Fruit fly (Drosophila melanogaster) whole organism, embryonic: ENCODE results near the gene Ccn.

Experiments used
- Bdp1 ChIP-seq: fragments of 200-800 bp; sonication (Bioruptor generic); optimal IDR thresholded peaks from 3 replicates; lab custom pipeline; 2016; ENCODE audit warnings: missing biosample characterization, missing genetic modification characterization
- CG11398 ChIP-seq: fragments of 200-800 bp; sonication (Bioruptor generic); optimal IDR thresholded peaks from 2 replicates; lab custom pipeline; 2016; ENCODE audit warnings: missing biosample characterization, missing genetic modification characterization
- CG11504 ChIP-seq: fragments of 200-800 bp; sonication (Bioruptor generic); optimal IDR thresholded peaks from 3 replicates; lab custom pipeline; 2019; ENCODE audit warnings: missing biosample characterization, mild to moderate bottlenecking, missing genetic modification characterization, moderate library complexity
- CG11560 ChIP-seq: fragments of 200-800 bp; sonication (Bioruptor generic); IDR thresholded peaks from 3 replicates; pipeline ENCODE4 v1.3.6; 2022; ENCODE audit warnings: missing biosample characterization, missing genetic modification characterization
- CG11695 ChIP-seq: fragments of 200-800 bp; sonication (Bioruptor generic); IDR thresholded peaks from 3 replicates; pipeline ENCODE4 v1.3.6; 2022; ENCODE audit warnings: missing biosample characterization, missing genetic modification characterization
- CG12391 ChIP-seq: fragments of 200-800 bp; sonication (Bioruptor generic); optimal IDR thresholded peaks from 3 replicates; lab custom pipeline; 2018; ENCODE audit warnings: missing biosample characterization, mild to moderate bottlenecking, missing genetic modification characterization, moderate library complexity
- CG12659 ChIP-seq: fragments of 200-800 bp; sonication (Bioruptor generic); optimal IDR thresholded peaks from 3 replicates; lab custom pipeline; 2017; ENCODE audit warnings: mild to moderate bottlenecking, missing biosample characterization, missing genetic modification reagents, missing genetic modification characterization
- CG13287 ChIP-seq: fragments of 200-800 bp; sonication (Bioruptor generic); IDR thresholded peaks from 2 replicates; pipeline ENCODE4 v1.3.6; 2022; ENCODE audit warnings: missing biosample characterization, missing genetic modification characterization; ENCODE audit not compliant: partially characterized antibody
- CG15269 ChIP-seq: fragments of 200-800 bp; sonication (Bioruptor generic); optimal IDR thresholded peaks from 2 replicates; lab custom pipeline; 2018; ENCODE audit warnings: missing biosample characterization, mild to moderate bottlenecking, missing genetic modification characterization, moderate library complexity
- CG31365 ChIP-seq: fragments of 200-800 bp; sonication (Bioruptor generic); optimal IDR thresholded peaks from 2 replicates; lab custom pipeline; 2018; ENCODE audit warnings: missing biosample characterization, mild to moderate bottlenecking, missing genetic modification characterization
- CG4820 ChIP-seq: fragments of 200-800 bp; sonication (Bioruptor generic); optimal IDR thresholded peaks from 3 replicates; lab custom pipeline; 2016; ENCODE audit warnings: missing biosample characterization, missing genetic modification characterization
- CG6683 ChIP-seq: fragments of 200-800 bp; sonication (Bioruptor generic); optimal IDR thresholded peaks from 2 replicates; lab custom pipeline; 2017; ENCODE audit warnings: missing biosample characterization, mild to moderate bottlenecking, missing genetic modification characterization, missing genetic modification reagents
- CG8388 ChIP-seq: fragments of 200-800 bp; sonication (Bioruptor generic); optimal IDR thresholded peaks from 2 replicates; lab custom pipeline; 2019; ENCODE audit warnings: missing biosample characterization, mild to moderate bottlenecking, missing genetic modification characterization, moderate library complexity
- D ChIP-seq, 2 experiments: fragments of 200-800 bp in 1 of 2; fragments of >200 bp in 1 of 2; sonication (Bioruptor generic) in 1 of 2; optimal IDR thresholded peaks; 2 replicates in 1 of 2; 3 replicates in 1 of 2; lab custom pipeline; 2017; ENCODE audit warnings: mild to moderate bottlenecking in 1 of 2, missing biosample characterization in 1 of 2, missing genetic modification characterization in 1 of 2, missing genetic modification reagents in 1 of 2
- D19B ChIP-seq: fragments of 200-800 bp; sonication (Bioruptor generic); optimal IDR thresholded peaks from 2 replicates; lab custom pipeline; 2017; ENCODE audit warnings: missing biosample characterization, mild to moderate bottlenecking, missing genetic modification characterization
- Drgx ChIP-seq: fragments of 200-800 bp; sonication (Bioruptor generic); IDR thresholded peaks from 2 replicates; pipeline ENCODE4 v1.3.6; 2022; ENCODE audit warnings: missing biosample characterization, missing genetic modification characterization
- E2f2 ChIP-seq: fragments of 200-800 bp; sonication (Bioruptor generic); IDR thresholded peaks from 2 replicates; pipeline ENCODE4 v1.3.6; 2022; ENCODE audit warnings: missing biosample characterization, missing genetic modification characterization
- HHEX ChIP-seq: fragments of 200-800 bp; sonication (Bioruptor generic); optimal IDR thresholded peaks from 3 replicates; lab custom pipeline; 2017; ENCODE audit warnings: missing biosample characterization, mild to moderate bottlenecking, missing genetic modification characterization, missing genetic modification reagents
- HLH54F ChIP-seq: fragments of 200-800 bp; sonication (Bioruptor generic); optimal IDR thresholded peaks from 3 replicates; lab custom pipeline; 2016; ENCODE audit warnings: missing biosample characterization, missing genetic modification characterization
- HLHmδ ChIP-seq: fragments of 200-800 bp; sonication (Bioruptor generic); optimal IDR thresholded peaks from 2 replicates; lab custom pipeline; 2018; ENCODE audit warnings: missing biosample characterization, mild to moderate bottlenecking, missing genetic modification characterization, moderate library complexity
- Hr51 ChIP-seq, 2 experiments: fragments of 200-800 bp; sonication (Bioruptor generic); optimal IDR thresholded peaks; 2 replicates in 1 of 2; 3 replicates in 1 of 2; lab custom pipeline; 2016 to 2018; ENCODE audit warnings: missing biosample characterization in 2 of 2, missing genetic modification characterization in 2 of 2, mild to moderate bottlenecking in 1 of 2, moderate library complexity in 1 of 2
- Max ChIP-seq: fragments of 200-800 bp; sonication (Bioruptor generic); optimal IDR thresholded peaks from 2 replicates; lab custom pipeline; 2016; ENCODE audit warnings: missing biosample characterization, mild to moderate bottlenecking, missing genetic modification characterization
- Mrtf ChIP-seq: fragments of 200-800 bp; sonication (Bioruptor generic); IDR thresholded peaks from 3 replicates; pipeline ENCODE4 v1.3.6; 2022; ENCODE audit warnings: missing biosample characterization, missing genetic modification characterization
- Neu2 ChIP-seq: fragments of 200-800 bp; sonication (Bioruptor generic); optimal IDR thresholded peaks from 3 replicates; lab custom pipeline; 2016; ENCODE audit warnings: missing biosample characterization, missing genetic modification characterization, borderline replicate concordance
- Oli ChIP-seq: fragments of 200-800 bp; sonication (Bioruptor generic); optimal IDR thresholded peaks from 2 replicates; lab custom pipeline; 2018; ENCODE audit warnings: missing biosample characterization, mild to moderate bottlenecking, missing genetic modification characterization, moderate library complexity
- PHDP ChIP-seq: fragments of 200-800 bp; sonication (Bioruptor generic); optimal IDR thresholded peaks from 3 replicates; lab custom pipeline; 2018; ENCODE audit warnings: missing biosample characterization, mild to moderate bottlenecking, missing genetic modification characterization, moderate library complexity
- Six4 ChIP-seq: fragments of 200-800 bp; sonication (Bioruptor generic); optimal IDR thresholded peaks from 2 replicates; lab custom pipeline; 2016; ENCODE audit warnings: missing biosample characterization, missing genetic modification characterization
- YL-1 ChIP-seq: fragments of 200-800 bp; sonication (Bioruptor generic); optimal IDR thresholded peaks from 3 replicates; lab custom pipeline; 2017; ENCODE audit warnings: missing biosample characterization, mild to moderate bottlenecking, missing genetic modification characterization
- bcd ChIP-seq: fragments of 200-800 bp; sonication (Bioruptor generic); optimal IDR thresholded peaks from 2 replicates; lab custom pipeline; 2017; ENCODE audit warnings: missing biosample characterization, mild to moderate bottlenecking, missing genetic modification characterization
- btn ChIP-seq: fragments of 200-800 bp; sonication (Bioruptor generic); optimal IDR thresholded peaks from 2 replicates; lab custom pipeline; 2016; ENCODE audit warnings: missing biosample characterization, missing genetic modification characterization
- dmrt99B ChIP-seq: fragments of 200-800 bp; sonication (Bioruptor generic); optimal IDR thresholded peaks from 2 replicates; lab custom pipeline; 2018; ENCODE audit warnings: missing biosample characterization, mild to moderate bottlenecking, missing genetic modification characterization, moderate library complexity
- dysf ChIP-seq: fragments of 200-800 bp; sonication (Bioruptor generic); IDR thresholded peaks from 3 replicates; pipeline ENCODE4 v1.3.6; 2022; ENCODE audit warnings: missing biosample characterization, missing genetic modification characterization
- en ChIP-seq: fragments of 200-800 bp; sonication (Bioruptor generic); optimal IDR thresholded peaks from 2 replicates; lab custom pipeline; 2016; ENCODE audit warnings: missing biosample characterization, missing genetic modification characterization
- fd3F ChIP-seq: fragments of 200-800 bp; sonication (Bioruptor generic); optimal IDR thresholded peaks from 2 replicates; lab custom pipeline; 2018; ENCODE audit warnings: missing biosample characterization, mild to moderate bottlenecking, missing genetic modification characterization, moderate library complexity
- gem ChIP-seq: fragments of 200-800 bp; sonication (Bioruptor generic); optimal IDR thresholded peaks from 2 replicates; lab custom pipeline; 2019; ENCODE audit warnings: missing biosample characterization, mild to moderate bottlenecking, missing genetic modification characterization, moderate library complexity
- gro ChIP-seq: fragments of 200-800 bp; sonication (Bioruptor generic); optimal IDR thresholded peaks from 2 replicates; lab custom pipeline; 2016; ENCODE audit warnings: missing biosample characterization, missing genetic modification characterization
- gsb-n ChIP-seq: fragments of 200-800 bp; sonication (Bioruptor generic); optimal IDR thresholded peaks from 3 replicates; lab custom pipeline; 2018; ENCODE audit warnings: missing biosample characterization, mild to moderate bottlenecking, missing genetic modification characterization
- hkb ChIP-seq, 2 experiments: fragments of 200-800 bp in 1 of 2; fragments of >200 bp in 1 of 2; sonication (Bioruptor generic) in 1 of 2; IDR thresholded peaks in 1 of 2; optimal IDR thresholded peaks in 1 of 2; 2 replicates each; pipeline versions ENCODE4 v1.3.6 to Lab custom; 2017 to 2022; ENCODE audit warnings: missing biosample characterization in 1 of 2, missing genetic modification characterization in 1 of 2
- pnt ChIP-seq: fragments of 200-800 bp; sonication (Bioruptor generic); optimal IDR thresholded peaks from 3 replicates; lab custom pipeline; 2016; ENCODE audit warnings: missing biosample characterization, missing genetic modification characterization
- prd ChIP-seq, 3 experiments: fragments of >200 bp in 2 of 3; fragments of 200-800 bp in 1 of 3; sonication (Bioruptor generic) in 1 of 3; optimal IDR thresholded peaks in 2 of 3; IDR thresholded peaks in 1 of 3; 2 replicates in 2 of 3; 3 replicates in 1 of 3; pipeline versions ENCODE4 v1.3.6 to Lab custom; 2017 to 2022; ENCODE audit warnings: missing biosample characterization in 1 of 3, missing genetic modification characterization in 1 of 3
- ranshi ChIP-seq: fragments of 200-800 bp; sonication (Bioruptor generic); IDR thresholded peaks from 2 replicates; pipeline ENCODE4 v1.3.6; 2022; ENCODE audit warnings: missing biosample characterization, missing genetic modification characterization
- row ChIP-seq: fragments of 200-800 bp; sonication (Bioruptor generic); IDR thresholded peaks from 3 replicates; pipeline ENCODE4 v1.3.6; 2022; ENCODE audit warnings: missing biosample characterization, missing genetic modification characterization
- tin ChIP-seq: fragments of 200-800 bp; sonication (Bioruptor generic); optimal IDR thresholded peaks from 3 replicates; lab custom pipeline; 2016; ENCODE audit warnings: missing biosample characterization, missing genetic modification characterization
- tio ChIP-seq: fragments of 200-800 bp; sonication (Bioruptor generic); optimal IDR thresholded peaks from 2 replicates; lab custom pipeline; 2017; ENCODE audit warnings: missing biosample characterization, missing genetic modification characterization, inconsistent platforms
- vnd ChIP-seq: fragments of 200-800 bp; sonication (Bioruptor generic); IDR thresholded peaks from 3 replicates; pipeline ENCODE4 v1.3.6; 2022; ENCODE audit warnings: missing biosample characterization, missing genetic modification characterization; ENCODE audit not compliant: partially characterized antibody

Ccn gene

DNA sequence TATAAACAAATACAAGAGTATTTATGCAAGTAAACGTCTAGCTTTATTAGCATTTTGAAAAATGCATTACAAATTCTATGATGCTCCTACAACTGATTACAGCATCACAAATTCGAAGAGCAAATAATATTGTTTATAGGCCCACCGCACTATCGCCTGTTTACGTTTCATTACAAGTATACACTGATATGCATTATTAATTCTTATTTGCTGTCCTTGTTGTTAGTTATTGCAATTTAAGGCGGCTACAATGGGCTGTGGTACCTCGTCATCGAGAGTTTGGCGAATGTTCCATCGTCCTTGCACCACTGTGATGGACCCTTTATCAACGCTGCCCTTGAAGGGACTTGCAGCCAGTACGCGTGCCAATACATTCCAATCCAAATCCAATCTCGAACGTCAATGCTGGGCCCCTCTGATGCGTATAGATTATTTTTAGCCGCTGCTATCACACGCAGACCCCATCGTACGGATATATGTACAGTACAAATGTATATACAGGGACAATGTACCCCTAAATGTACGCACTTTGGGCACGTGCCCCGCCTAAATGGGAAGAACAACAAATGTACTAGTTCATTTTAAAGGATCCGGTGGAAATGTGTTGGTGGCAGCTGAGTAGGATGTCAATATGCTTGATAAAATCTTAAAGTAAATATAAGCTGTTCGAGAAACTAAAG lies 33.0 kb upstream of the Ccn start (continued):
- TF ChIP-seq CG6683 (GFP tag; lab: Kevin White, UChicago), result no peak
- no peak for TF ChIP-seq YL-1 (GFP tag; lab: Kevin White, UChicago)
- no peak for TF ChIP-seq D (optimal IDR thresholded peaks at IDR 0.05; lab: Kevin White, UChicago)
- no peak for TF ChIP-seq D (GFP tag; optimal IDR thresholded peaks at IDR 0.05; lab: Kevin White, UChicago)
- no peak for TF ChIP-seq Neu2 (GFP tag; lab: Kevin White, UChicago)
- TF ChIP-seq Bdp1 (GFP tag; lab: Kevin White, UChicago), result no peak
- TF ChIP-seq CG31365 (tag; lab: Kevin White, UChicago), result no peak
- no peak for TF ChIP-seq bcd (GFP tag; lab: Kevin White, UChicago)
- no peak for TF ChIP-seq HLH54F (GFP tag; lab: Kevin White, UChicago)
- TF ChIP-seq Mrtf (GFP tag; lab: Robert Waterston, UW), result no peak
- TF ChIP-seq CG11504 (tag; lab: Kevin White, UChicago), result peak; percentile 3
- peak; percentile 78 for TF ChIP-seq HLHmδ (GFP tag; lab: Kevin White, UChicago)
- TF ChIP-seq ranshi, result no peak
- TF ChIP-seq pnt (GFP tag; lab: Kevin White, UChicago), result no peak

dm6 chr3L:17657728-17658379 lies 32.0 kb upstream of the Ccn start:
- peak; percentile 24 for TF ChIP-seq Max (GFP tag; lab: Kevin White, UChicago)
- TF ChIP-seq en, result no peak
- TF ChIP-seq tio (GFP tag; lab: Kevin White, UChicago), result peak; percentile 43
- TF ChIP-seq Oli (tag; lab: Kevin White, UChicago), result peak; percentile 64
- 0 out of 3 replicates have a peak, but pooled peaks have one; percentile 42 for TF ChIP-seq CG11695 (GFP tag; lab: Robert Waterston, UW)
- TF ChIP-seq Six4 (GFP tag; lab: Kevin White, UChicago), result peak; percentile 12
- TF ChIP-seq PHDP, result peak; percentile 59
- peak; percentile 24 for TF ChIP-seq D19B (GFP tag; lab: Kevin White, UChicago)
- TF ChIP-seq CG12659 (GFP tag; lab: Kevin White, UChicago), result peak; percentile 0
- no peak for TF ChIP-seq hkb (optimal IDR thresholded peaks at IDR 0.05; lab: Kevin White, UChicago)
- TF ChIP-seq hkb (GFP tag; IDR thresholded peaks at IDR 0.05; lab: Robert Waterston, UW), result peak; percentile 44
- peak; percentile 2 for TF ChIP-seq tin
- TF ChIP-seq btn (GFP tag; lab: Kevin White, UChicago), result no peak
- no peak for TF ChIP-seq vnd
- peak; percentile 14 for TF ChIP-seq fd3F
- TF ChIP-seq CG15269 (tag; lab: Kevin White, UChicago), result peak; percentile 54
- TF ChIP-seq gsb-n (tag; lab: Kevin White, UChicago), result peak; percentile 13
- no peak for TF ChIP-seq CG11398 (GFP tag; lab: Kevin White, UChicago)
- peak; percentile 8; the same call in 1 of the 2 replicates for TF ChIP-seq E2f2 (GFP tag; lab: Robert Waterston, UW)
- TF ChIP-seq HHEX (GFP tag; lab: Kevin White, UChicago), result peak; percentile 23
- TF ChIP-seq CG8388 (GFP tag; lab: Kevin White, UChicago), result peak; percentile 27
- TF ChIP-seq CG13287 (GFP tag; lab: Robert Waterston, UW), result 0 out of 2 replicates have a peak, but pooled peaks have one; percentile 15
- TF ChIP-seq row (GFP tag; lab: Robert Waterston, UW), result peak; percentile 64
- peak; percentile 42 for TF ChIP-seq CG12391
- TF ChIP-seq gem (tag; lab: Kevin White, UChicago), result peak; percentile 73
- no peak for TF ChIP-seq prd (optimal IDR thresholded peaks at IDR 0.05; lab: Kevin White, UChicago)
- TF ChIP-seq prd (GFP tag; IDR thresholded peaks at IDR 0.05; lab: Robert Waterston, UW), result peak; percentile 40; the same call in 1 of the 3 replicates
- TF ChIP-seq Drgx (GFP tag; lab: Robert Waterston, UW), result peak; percentile 76
- no peak for TF ChIP-seq gro (GFP tag; lab: Kevin White, UChicago)
- TF ChIP-seq CG11560 (tag; lab: Robert Waterston, UW), result no peak
- TF ChIP-seq Hr51 (GFP tag; optimal IDR thresholded peaks at IDR 0.05; lab: Kevin White, UChicago), result peak in 1 of 2 experiments; percentile 59
- TF ChIP-seq dysf (GFP tag; lab: Robert Waterston, UW), result peak; percentile 44; the same call in 2 of the 3 replicates
- TF ChIP-seq dmrt99B (tag; lab: Kevin White, UChicago), result peak; percentile 54
- TF ChIP-seq CG4820 (GFP tag; lab: Kevin White, UChicago), result peak; percentile 27
